Fruit fly (Drosophila melanogaster): ENCODE results near the gene CG15638.

Gene CG15638

dm6 chr2L:13510870-13511867, 24.4 kb downstream of the CG15638 start:
- TF ChIP-seq Hr78 (GFP tag; optimal IDR thresholded peaks at IDR 0.05): no peak
- peak; percentile 53 for TF ChIP-seq h (GFP tag; optimal IDR thresholded peaks at IDR 0.05)
- TF ChIP-seq GATAd (GFP tag; optimal IDR thresholded peaks at IDR 0.05): no peak
- TF ChIP-seq sv (GFP tag; optimal IDR thresholded peaks at IDR 0.05): no peak
- TF ChIP-seq foxo (GFP tag; optimal IDR thresholded peaks at IDR 0.05): no peak
- TF ChIP-seq Myc (optimal IDR thresholded peaks at IDR 0.05): no peak
- no peak for TF ChIP-seq Jra (GFP tag; optimal IDR thresholded peaks at IDR 0.05)
- no peak for TF ChIP-seq Rel (GFP tag; optimal IDR thresholded peaks at IDR 0.05)
- peak; percentile 89 for TF ChIP-seq Rel (tag; optimal IDR thresholded peaks at IDR 0.05)
- no peak for TF ChIP-seq rgr (GFP tag; optimal IDR thresholded peaks at IDR 0.05)
- TF ChIP-seq Dif (GFP tag; optimal IDR thresholded peaks at IDR 0.05; ENCODE audit: partially characterized antibody): no peak
- no peak for TF ChIP-seq pan (optimal IDR thresholded peaks at IDR 0.05)
- TF ChIP-seq Dfd (GFP tag; optimal IDR thresholded peaks at IDR 0.05): no peak
- TF ChIP-seq fru (GFP tag; optimal IDR thresholded peaks at IDR 0.05): peak; percentile 7
- TF ChIP-seq tai (GFP tag; optimal IDR thresholded peaks at IDR 0.05): no peak
- no peak for TF ChIP-seq Hr83 (GFP tag; optimal IDR thresholded peaks at IDR 0.05; ENCODE audit: poor library complexity, severe bottlenecking)
- no peak for TF ChIP-seq Mio (GFP tag; optimal IDR thresholded peaks at IDR 0.05)
- TF ChIP-seq woc (GFP tag; optimal IDR thresholded peaks at IDR 0.05): peak; percentile 32
- no peak for TF ChIP-seq Sp1 (GFP tag; optimal IDR thresholded peaks at IDR 0.05)
- no peak for TF ChIP-seq OdsH (GFP tag; optimal IDR thresholded peaks at IDR 0.05)
- no peak for TF ChIP-seq Abd-B (GFP tag; optimal IDR thresholded peaks at IDR 0.05)
- no peak for TF ChIP-seq HLH106 (tag; optimal IDR thresholded peaks at IDR 0.05)
- TF ChIP-seq dmrt93B (GFP tag; optimal IDR thresholded peaks at IDR 0.05): no peak
- TF ChIP-seq ey (GFP tag; optimal IDR thresholded peaks at IDR 0.05): no peak
- no peak for TF ChIP-seq CrebA (GFP tag; optimal IDR thresholded peaks at IDR 0.05; ENCODE audit: borderline replicate concordance)
- no peak for TF ChIP-seq Vsx2 (GFP tag; optimal IDR thresholded peaks at IDR 0.05; ENCODE audit: partially characterized antibody)
- TF ChIP-seq sage (GFP tag; optimal IDR thresholded peaks at IDR 0.05): no peak
- TF ChIP-seq psq (GFP tag; optimal IDR thresholded peaks at IDR 0.05): no peak
- TF ChIP-seq brk (GFP tag; optimal IDR thresholded peaks at IDR 0.05): no peak
- no peak for TF ChIP-seq CG9705 (GFP tag; optimal IDR thresholded peaks at IDR 0.05)
- no peak for TF ChIP-seq lola (GFP tag; optimal IDR thresholded peaks at IDR 0.05)
- no peak for TF ChIP-seq dsf (GFP tag; optimal IDR thresholded peaks at IDR 0.05; ENCODE audit: borderline replicate concordance)
- TF ChIP-seq jim (GFP tag; optimal IDR thresholded peaks at IDR 0.05): no peak
- TF ChIP-seq dl (GFP tag; optimal IDR thresholded peaks at IDR 0.05; ENCODE audit: insufficient read depth in 1 of 2, partially characterized antibody in 2 of 2): no peak
- TF ChIP-seq usp (GFP tag; optimal IDR thresholded peaks at IDR 0.05): no peak
- TF ChIP-seq br (GFP tag; optimal IDR thresholded peaks at IDR 0.05): peak; percentile 27
- TF ChIP-seq Hnf4 (GFP tag; optimal IDR thresholded peaks at IDR 0.05): no peak
- TF ChIP-seq CG32264 (GFP tag; optimal IDR thresholded peaks at IDR 0.05): peak; percentile 8
- TF ChIP-seq N (GFP tag; optimal IDR thresholded peaks at IDR 0.05): no peak

DNA sequence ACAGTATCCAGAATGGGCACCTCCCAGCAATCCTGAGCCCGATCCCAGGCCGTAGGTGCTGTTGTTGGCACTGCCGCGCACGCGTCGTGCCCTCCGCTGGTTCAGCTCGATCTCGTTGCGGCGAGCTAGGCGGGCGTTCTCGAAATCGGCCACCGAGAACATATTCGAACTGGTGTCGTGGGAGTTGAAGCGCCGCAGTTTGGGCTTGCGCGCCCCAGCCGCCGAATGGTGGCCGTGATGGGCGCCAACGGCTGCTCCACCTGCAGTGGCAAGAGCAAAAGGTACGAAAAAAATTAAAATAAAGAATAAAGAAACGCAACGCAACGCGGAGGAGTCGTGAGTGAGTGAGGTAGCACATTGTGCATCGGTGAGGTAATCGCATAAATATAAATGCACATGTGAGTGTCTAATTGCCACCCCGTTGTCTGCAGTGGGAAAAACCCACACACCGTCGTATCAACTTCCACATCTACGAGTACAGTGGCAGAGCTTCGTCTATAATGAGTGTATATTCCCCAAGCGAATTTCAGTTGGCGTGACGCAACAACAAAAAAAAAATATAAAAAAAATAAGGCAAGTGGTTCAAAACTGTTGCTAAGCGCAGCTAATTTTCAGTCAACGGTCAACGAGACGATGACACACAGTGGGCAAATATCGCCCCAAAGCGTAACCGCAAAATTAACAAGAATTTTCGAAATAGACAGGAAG, 25.9 kb downstream of the CG15638 start:
- no peak for TF ChIP-seq OdsH (GFP tag; optimal IDR thresholded peaks at IDR 0.05)
- TF ChIP-seq Dfd (GFP tag; optimal IDR thresholded peaks at IDR 0.05): no peak
- TF ChIP-seq Abd-B (GFP tag; optimal IDR thresholded peaks at IDR 0.05): no peak
- peak; percentile 73 to 77 for TF ChIP-seq dl (GFP tag; optimal IDR thresholded peaks at IDR 0.05; ENCODE audit: insufficient read depth in 1 of 2, partially characterized antibody in 2 of 2)
- no peak for TF ChIP-seq dmrt93B (GFP tag; optimal IDR thresholded peaks at IDR 0.05)
- TF ChIP-seq Dif (GFP tag; optimal IDR thresholded peaks at IDR 0.05; ENCODE audit: partially characterized antibody): no peak
- TF ChIP-seq jim (GFP tag; optimal IDR thresholded peaks at IDR 0.05): no peak
- no peak for TF ChIP-seq sage (GFP tag; optimal IDR thresholded peaks at IDR 0.05)
- TF ChIP-seq rgr (GFP tag; optimal IDR thresholded peaks at IDR 0.05): no peak
- TF ChIP-seq Rel (GFP tag; optimal IDR thresholded peaks at IDR 0.05): no peak
- peak; percentile 67 for TF ChIP-seq Rel (tag; optimal IDR thresholded peaks at IDR 0.05)
- TF ChIP-seq lola (GFP tag; optimal IDR thresholded peaks at IDR 0.05): no peak
- TF ChIP-seq br (GFP tag; optimal IDR thresholded peaks at IDR 0.05): no peak
